Worm (Caenorhabditis elegans): ENCODE measurements around the gene C06B8.7.

C06B8.7 gene

DNA sequence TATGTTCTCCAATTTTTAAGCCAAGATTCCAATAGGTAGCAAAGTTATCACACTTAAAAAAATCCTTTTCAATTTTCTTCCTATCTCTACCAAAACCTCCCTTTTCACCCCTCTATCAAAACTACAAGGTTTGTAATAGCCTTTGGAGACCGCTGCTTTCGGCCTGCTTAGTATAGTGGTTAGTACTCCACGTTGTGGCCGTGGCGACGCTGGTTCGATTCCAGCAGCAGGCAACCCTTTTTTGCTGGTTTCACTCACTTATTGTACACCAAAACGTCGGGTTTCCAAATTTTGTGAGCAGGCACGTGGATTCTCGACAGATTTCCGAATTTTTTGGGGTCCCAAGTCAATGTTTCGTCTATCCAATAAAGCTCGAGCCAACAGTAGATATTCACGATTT lies 55.3 kb downstream of the C06B8.7 start (continued):
- no peak for TF ChIP-seq tbx-9 (tag; optimal IDR thresholded peaks at IDR 0.05; ENCODE audit: borderline replicate concordance)
- TF ChIP-seq Y53G8AR.9 (GFP tag; conservative IDR thresholded peaks at IDR 0.05) = no peak
- TF ChIP-seq ceh-40 (GFP tag; IDR thresholded peaks at IDR 0.05) = no peak
- TF ChIP-seq hrde-1 (tag; optimal IDR thresholded peaks at IDR 0.05; ENCODE audit: borderline replicate concordance) = no peak
- no peak for TF ChIP-seq sdz-38 (tag; optimal IDR thresholded peaks at IDR 0.05)
- TF ChIP-seq Y79H2A.3 (GFP tag; conservative IDR thresholded peaks at IDR 0.05) = no peak
- peak; percentile 77; the same call in 1 of the 2 replicates for TF ChIP-seq lin-26 (GFP tag; IDR thresholded peaks at IDR 0.05)
- TF ChIP-seq B0261.1 (tag; optimal IDR thresholded peaks at IDR 0.05) = peak; percentile 78
- peak; percentile 4 for TF ChIP-seq nhr-90 (tag; optimal IDR thresholded peaks at IDR 0.05)
- TF ChIP-seq nfya-2 (GFP tag; IDR thresholded peaks at IDR 0.05) = no peak
- TF ChIP-seq egrh-3 (GFP tag; IDR thresholded peaks at IDR 0.05) = no peak
- TF ChIP-seq mxl-1 (tag; optimal IDR thresholded peaks at IDR 0.05) = no peak
- peak; percentile 48 for TF ChIP-seq die-1 (tag; optimal IDR thresholded peaks at IDR 0.05)
- TF ChIP-seq ceh-79 (tag; optimal IDR thresholded peaks at IDR 0.05) = no peak
- no peak for TF ChIP-seq snpc-4 (GFP tag; optimal IDR thresholded peaks at IDR 0.05)
- TF ChIP-seq snpc-4 (tag; optimal IDR thresholded peaks at IDR 0.05) = peak in 2 of 4 experiments; percentile 20 to 57
- 0 out of 2 replicates have a peak, but pooled peaks have one; percentile 44 for TF ChIP-seq ztf-25 (GFP tag; IDR thresholded peaks at IDR 0.05)
- TF ChIP-seq lsl-1 (GFP tag; optimal IDR thresholded peaks at IDR 0.05) = no peak
- no peak for TF ChIP-seq let-607 (tag; optimal IDR thresholded peaks at IDR 0.05)
- TF ChIP-seq B0035.1 (tag; optimal IDR thresholded peaks at IDR 0.05) = no peak
- no peak for TF ChIP-seq K12H6.12 (tag; optimal IDR thresholded peaks at IDR 0.05)
- TF ChIP-seq ccch-3 (GFP tag; optimal IDR thresholded peaks at IDR 0.05) = no peak
- no peak for TF ChIP-seq snpc-3.4 (tag; optimal IDR thresholded peaks at IDR 0.05)
- TF ChIP-seq attf-5 (GFP tag; optimal IDR thresholded peaks at IDR 0.05) = no peak
- TF ChIP-seq repo-1 (tag; optimal IDR thresholded peaks at IDR 0.05) = no peak
- TF ChIP-seq F52B5.7 (tag; optimal IDR thresholded peaks at IDR 0.05) = no peak
- TF ChIP-seq snpc-1.1 (tag; optimal IDR thresholded peaks at IDR 0.05; ENCODE audit: insufficient read depth) = no peak
- TF ChIP-seq lag-1 (GFP tag; IDR thresholded peaks at IDR 0.05) = no peak
- TF ChIP-seq ceh-58 (GFP tag; IDR thresholded peaks at IDR 0.05) = no peak
- peak; percentile 9 for TF ChIP-seq athp-1 (tag; optimal IDR thresholded peaks at IDR 0.05)
- TF ChIP-seq madf-10 (tag; optimal IDR thresholded peaks at IDR 0.05) = no peak
- TF ChIP-seq Y95B8A.8 (GFP tag; IDR thresholded peaks at IDR 0.05) = no peak
- TF ChIP-seq nfyb-1 (GFP tag; IDR thresholded peaks at IDR 0.05) = no peak
- TF ChIP-seq aptf-2 (GFP tag; conservative IDR thresholded peaks at IDR 0.05) = no peak
- peak; percentile 52 for TF ChIP-seq D2030.7 (GFP tag; IDR thresholded peaks at IDR 0.05)
- TF ChIP-seq madf-3 (GFP tag; IDR thresholded peaks at IDR 0.05) = no peak
- TF ChIP-seq T26A5.8 (tag; optimal IDR thresholded peaks at IDR 0.05) = no peak
- TF ChIP-seq ztf-18 (tag; optimal IDR thresholded peaks at IDR 0.05) = peak; percentile 24

DNA sequence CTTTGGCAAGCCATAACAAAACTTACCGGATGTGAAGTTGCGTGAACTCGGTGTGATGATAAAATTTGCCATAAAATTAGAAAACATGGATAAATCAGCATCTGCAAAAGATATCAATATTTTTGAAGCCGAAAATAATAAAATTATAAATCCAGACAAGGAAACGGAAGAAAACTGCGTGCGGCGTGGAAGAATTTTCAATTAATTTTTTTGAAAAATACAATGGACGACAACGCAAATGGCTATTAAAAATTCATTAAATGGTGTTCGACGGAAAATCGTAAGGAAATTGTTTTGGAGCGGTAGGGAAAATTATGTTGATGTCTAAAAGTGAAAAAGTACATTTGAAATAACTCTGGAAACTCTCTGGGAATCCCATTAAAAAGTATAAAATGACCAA lies 60.5 kb downstream of the C06B8.7 start, which contains the start of gene acr-18:
TSS of gene acr-18 (minus strand) at position 101 of the 400 bp plus-strand sequence.
- TF ChIP-seq B0336.3 (GFP tag; IDR thresholded peaks at IDR 0.05) = no peak
- TF ChIP-seq ceh-40 (GFP tag; IDR thresholded peaks at IDR 0.05) = no peak
- TF ChIP-seq sptf-2 (GFP tag; optimal IDR thresholded peaks at IDR 0.05) = no peak
